Worm (Caenorhabditis elegans) whole organism, early embryonic: ENCODE data around the gene srj-39.

Experiments
- B0310.2 ChIP-seq: sonication (generic microtip); optimal IDR thresholded peaks from 2 replicates; lab custom pipeline; 2016; ENCODE audit warnings: mild to moderate bottlenecking, missing genetic modification characterization, missing compliant biosample characterization
- aly-1 ChIP-seq: sonication (generic microtip); optimal IDR thresholded peaks from 2 replicates; lab custom pipeline; 2016; ENCODE audit warnings: missing genetic modification characterization, missing compliant biosample characterization
- ama-1 ChIP-seq: fragments of 150-350 bp; optimal IDR thresholded peaks from 2 replicates; lab custom pipeline; 2014
- ceh-13 ChIP-seq: fragments of 200-800 bp; sonication (Bioruptor generic); optimal IDR thresholded peaks from 2 replicates; lab custom pipeline; 2018; ENCODE audit warnings: mild to moderate bottlenecking, missing genetic modification characterization, missing compliant biosample characterization
- ceh-36 ChIP-seq: sonication (generic microtip); optimal IDR thresholded peaks from 2 replicates; lab custom pipeline; 2016; ENCODE audit warnings: missing genetic modification characterization, inconsistent platforms, missing compliant biosample characterization
- ets-7 ChIP-seq: sonication (generic microtip); optimal IDR thresholded peaks from 2 replicates; lab custom pipeline; 2016; ENCODE audit warnings: missing genotype, missing genetic modification characterization, missing compliant biosample characterization
- flt-1 ChIP-seq: fragments of 200-800 bp; sonication (Bioruptor generic); IDR thresholded peaks from 2 replicates; pipeline ENCODE4 v1.3.6; 2022; ENCODE audit warnings: missing genetic modification characterization, missing compliant biosample characterization
- hmg-4 ChIP-seq: fragments of 200-800 bp; sonication (Bioruptor generic); optimal IDR thresholded peaks from 2 replicates; lab custom pipeline; 2018; ENCODE audit warnings: mild to moderate bottlenecking, missing genetic modification characterization, missing compliant biosample characterization
- scrt-1 ChIP-seq: fragments of 200-800 bp; sonication (Bioruptor generic); IDR thresholded peaks from 2 replicates; pipeline ENCODE4 v1.3.6; 2022; ENCODE audit warnings: missing genetic modification characterization, missing compliant biosample characterization
- sea-1 ChIP-seq: fragments of 200-800 bp; sonication (Bioruptor generic); conservative IDR thresholded peaks from 2 replicates; pipeline ENCODE4 v1.3.6; 2022; ENCODE audit warnings: missing genetic modification characterization, missing compliant biosample characterization
- tbx-11 ChIP-seq: fragments of 200-800 bp; sonication (Bioruptor generic); IDR thresholded peaks from 2 replicates; pipeline ENCODE4 v1.3.6; 2022; ENCODE audit warnings: missing genetic modification characterization, missing compliant biosample characterization
- tbx-37 ChIP-seq: fragments of 200-800 bp; sonication (Bioruptor generic); conservative IDR thresholded peaks from 2 replicates; pipeline ENCODE4 v1.3.6; 2022; ENCODE audit warnings: missing genetic modification reagents, missing genetic modification characterization, missing compliant biosample characterization
- tra-4 ChIP-seq: sonication (generic microtip); optimal IDR thresholded peaks from 2 replicates; lab custom pipeline; 2017; ENCODE audit warnings: missing genetic modification characterization, missing compliant biosample characterization

DNA sequence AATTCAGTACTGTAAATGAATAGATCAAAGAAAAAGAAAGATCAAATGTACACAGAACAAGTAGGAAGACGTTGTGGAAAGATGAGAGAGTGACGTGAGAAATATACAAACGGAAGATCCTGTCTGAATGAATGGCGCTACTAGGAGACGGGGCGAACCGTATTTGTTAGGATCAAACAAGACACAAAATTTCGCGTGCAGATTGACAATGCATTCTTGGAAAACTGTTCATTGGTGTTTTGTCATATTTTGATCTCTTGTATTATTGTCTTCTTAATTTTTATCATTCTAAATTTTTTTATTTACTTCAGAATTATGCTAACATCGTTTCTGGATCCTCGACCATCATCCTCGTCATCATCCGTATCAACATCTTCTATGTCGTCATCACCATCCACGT is 9.7 kb upstream of the srj-39 start, which contains the start of gene nhr-181:
- no peak for TF ChIP-seq flt-1
- no peak for TF ChIP-seq B0310.2
- TF ChIP-seq ama-1 (lab: Kevin White, UChicago) = no peak
- no peak for TF ChIP-seq aly-1 (tag; lab: Kevin White, UChicago)
- TF ChIP-seq ceh-13 (GFP tag; lab: Kevin White, UChicago) = no peak
- no peak for TF ChIP-seq hmg-4 (GFP tag; lab: Kevin White, UChicago)
- TF ChIP-seq scrt-1 = no peak
- no peak for TF ChIP-seq sea-1
- no peak for TF ChIP-seq tra-4
- no peak for TF ChIP-seq tbx-11 (GFP tag; lab: Robert Waterston, UW)
- no peak for TF ChIP-seq ets-7 (tag; lab: Kevin White, UChicago)
- no peak for TF ChIP-seq tbx-37 (GFP tag; lab: Robert Waterston, UW)
- no peak for TF ChIP-seq ceh-36 (tag; lab: Kevin White, UChicago)
